Worm (Caenorhabditis elegans): ENCODE measurements around the gene Y39A3B.8.

- TF ChIP-seq ztf-29 (GFP tag; IDR thresholded peaks at IDR 0.05) (no peak), tab-1 (GFP tag; IDR thresholded peaks at IDR 0.05) (no peak), klf-2 (GFP tag; conservative IDR thresholded peaks at IDR 0.05) (no peak), med-1 (GFP tag; optimal IDR thresholded peaks at IDR 0.05; ENCODE audit: insufficient read depth) (no peak), cog-1 (tag; optimal IDR thresholded peaks at IDR 0.05) (no peak)
Observed at ce11 chrIII:2015494-2015893, 27.7 kb downstream of the Y39A3B.8 start.
